ENCODE assay signal across 1 fruit fly cellular context in genomic region chr3R:9501489-9502415, dm6.
TF ChIP-seq lines count a peak whose summit lies in the region.

No protein-coding gene starts in this region.

TF ChIP-seq in whole organism, embryonic, 481 proteins besides CTCF, POLR2A, EP300 and RAD21 (continued from another document):
- TF ChIP-seq ci (GFP tag; IDR thresholded peaks at IDR 0.05; lab: Robert Waterston, UW) (0 out of 3 replicates have a peak, but pooled peaks have one; percentile 22), Hey (tag; optimal IDR thresholded peaks at IDR 0.05; lab: Kevin White, UChicago) (peak; percentile 91)
